Fruit fly (Drosophila melanogaster) whole organism, embryonic: ENCODE results near the gene Cbp20.

ENCODE experiments used
- Adf1 ChIP-seq: fragments of 200-800 bp; sonication (Bioruptor generic); IDR thresholded peaks from 2 replicates; pipeline ENCODE4 v1.3.6; 2022; ENCODE audit warnings: missing biosample characterization, missing genetic modification characterization
- Aef1 ChIP-seq: fragments of 200-800 bp; sonication (Bioruptor generic); IDR thresholded peaks from 3 replicates; pipeline ENCODE4 v1.3.6; 2022; ENCODE audit warnings: missing biosample characterization, missing genetic modification characterization
- CG10274 ChIP-seq: fragments of 200-800 bp; sonication (Bioruptor generic); optimal IDR thresholded peaks from 3 replicates; lab custom pipeline; 2017; ENCODE audit warnings: missing biosample characterization, mild to moderate bottlenecking, missing genetic modification characterization
- CG10959 ChIP-seq: fragments of 200-800 bp; sonication (Bioruptor generic); IDR thresholded peaks from 2 replicates; pipeline ENCODE4 v1.3.6; 2022; ENCODE audit warnings: missing biosample characterization, missing genetic modification characterization
- CG10979 ChIP-seq: fragments of 200-800 bp; sonication (Bioruptor generic); optimal IDR thresholded peaks from 2 replicates; lab custom pipeline; 2018; ENCODE audit warnings: missing biosample characterization, mild to moderate bottlenecking, missing genetic modification characterization, moderate library complexity
- CG13775 ChIP-seq: fragments of 200-800 bp; sonication (Bioruptor generic); optimal IDR thresholded peaks from 3 replicates; lab custom pipeline; 2017; ENCODE audit warnings: missing biosample characterization, mild to moderate bottlenecking, missing genetic modification characterization
- CG14050 ChIP-seq: fragments of 200-800 bp; sonication (Bioruptor generic); IDR thresholded peaks from 3 replicates; pipeline ENCODE4 v1.3.6; 2022; ENCODE audit warnings: missing biosample characterization, missing genetic modification characterization
- CG14441 ChIP-seq: fragments of 200-800 bp; sonication (Bioruptor generic); IDR thresholded peaks from 2 replicates; pipeline ENCODE4 v1.3.6; 2022; ENCODE audit warnings: missing biosample characterization, missing genetic modification characterization
- CG16863 ChIP-seq: fragments of 200-800 bp; sonication (Bioruptor generic); optimal IDR thresholded peaks from 3 replicates; lab custom pipeline; 2016; ENCODE audit warnings: missing biosample characterization, missing genetic modification characterization
- CG17568 ChIP-seq: fragments of 200-800 bp; sonication (Bioruptor generic); optimal IDR thresholded peaks from 2 replicates; lab custom pipeline; 2018; ENCODE audit warnings: missing biosample characterization, mild to moderate bottlenecking, missing genetic modification characterization, moderate library complexity
- CG17612 ChIP-seq: fragments of 200-800 bp; sonication (Bioruptor generic); IDR thresholded peaks from 2 replicates; pipeline ENCODE4 v1.3.6; 2022; ENCODE audit warnings: missing biosample characterization, missing genetic modification characterization
- CG17912 ChIP-seq: fragments of 200-800 bp; sonication (Bioruptor generic); optimal IDR thresholded peaks from 2 replicates; lab custom pipeline; 2018; ENCODE audit warnings: missing biosample characterization, mild to moderate bottlenecking, missing genetic modification characterization
- CG18262 ChIP-seq: fragments of 200-800 bp; optimal IDR thresholded peaks from 3 replicates; lab custom pipeline; 2019; ENCODE audit warnings: missing biosample characterization, mild to moderate bottlenecking, missing genetic modification characterization, moderate library complexity
- CG31441 ChIP-seq: fragments of 200-800 bp; sonication (Bioruptor generic); IDR thresholded peaks from 2 replicates; pipeline ENCODE4 v1.3.6; 2022; ENCODE audit warnings: missing biosample characterization, missing genetic modification characterization
- CG32772 ChIP-seq: fragments of 200-800 bp; sonication (Bioruptor generic); IDR thresholded peaks from 2 replicates; pipeline ENCODE4 v1.3.6; 2022; ENCODE audit warnings: missing biosample characterization, missing genetic modification characterization
- CG3281 ChIP-seq: fragments of 200-800 bp; sonication (Bioruptor generic); optimal IDR thresholded peaks from 3 replicates; lab custom pipeline; 2017; ENCODE audit warnings: missing biosample characterization, mild to moderate bottlenecking, missing genetic modification characterization
- CG4360 ChIP-seq: fragments of 200-800 bp; sonication (Bioruptor generic); IDR thresholded peaks from 2 replicates; pipeline ENCODE4 v1.3.6; 2022; ENCODE audit warnings: missing biosample characterization, missing genetic modification characterization
- CG8290 ChIP-seq, 3 experiments: fragments of 200-800 bp; sonication (Bioruptor generic); optimal IDR thresholded peaks; 2 replicates each; lab custom pipeline; 2016 to 2019; ENCODE audit warnings: missing biosample characterization in 3 of 3, missing genetic modification characterization in 3 of 3, mild to moderate bottlenecking in 2 of 3, moderate library complexity in 1 of 3
- CG8944 ChIP-seq: fragments of 200-800 bp; sonication (Bioruptor generic); optimal IDR thresholded peaks from 3 replicates; lab custom pipeline; 2016; ENCODE audit warnings: missing biosample characterization, missing genetic modification characterization
- CG9727 ChIP-seq: fragments of 200-800 bp; sonication (Bioruptor generic); optimal IDR thresholded peaks from 3 replicates; lab custom pipeline; 2017; ENCODE audit warnings: missing biosample characterization, mild to moderate bottlenecking, missing genetic modification characterization
- CG9932 ChIP-seq: fragments of 200-800 bp; sonication (Bioruptor generic); IDR thresholded peaks from 2 replicates; pipeline ENCODE4 v1.3.6; 2022; ENCODE audit warnings: missing biosample characterization, missing genetic modification characterization
- CoRest ChIP-seq: fragments of 200-800 bp; sonication (Bioruptor generic); optimal IDR thresholded peaks from 3 replicates; lab custom pipeline; 2018; ENCODE audit warnings: missing biosample characterization, mild to moderate bottlenecking, missing genetic modification characterization, moderate library complexity
- GATAe ChIP-seq: fragments of 200-800 bp; sonication (Bioruptor generic); conservative IDR thresholded peaks from 2 replicates; pipeline ENCODE4 v1.3.6; 2022; ENCODE audit warnings: missing biosample characterization, missing genetic modification characterization
- Hr51 ChIP-seq, 2 experiments: fragments of 200-800 bp; sonication (Bioruptor generic); optimal IDR thresholded peaks; 2 replicates in 1 of 2; 3 replicates in 1 of 2; lab custom pipeline; 2016 to 2018; ENCODE audit warnings: missing biosample characterization in 2 of 2, missing genetic modification characterization in 2 of 2, mild to moderate bottlenecking in 1 of 2, moderate library complexity in 1 of 2
- Kr ChIP-seq: fragments of 200-800 bp; sonication (Bioruptor generic); optimal IDR thresholded peaks from 2 replicates; lab custom pipeline; 2017; ENCODE audit warnings: missing biosample characterization, mild to moderate bottlenecking, missing genetic modification characterization
- Side ChIP-seq: fragments of 200-800 bp; sonication (Bioruptor generic); optimal IDR thresholded peaks from 2 replicates; lab custom pipeline; 2016; ENCODE audit warnings: missing biosample characterization, missing genetic modification characterization
- Ssrp ChIP-seq: fragments of 200-800 bp; sonication (Bioruptor generic); optimal IDR thresholded peaks from 2 replicates; lab custom pipeline; 2018; ENCODE audit warnings: missing biosample characterization, mild to moderate bottlenecking, missing genetic modification characterization, moderate library complexity
- Trl ChIP-seq, 3 experiments: fragments of >200 bp in 2 of 3; fragments of 200-800 bp in 1 of 3; sonication (Bioruptor generic) in 1 of 3; optimal IDR thresholded peaks; 2 replicates in 1 of 3; 3 replicates in 2 of 3; lab custom pipeline; 2016 to 2017; ENCODE audit warnings: missing biosample characterization in 1 of 3, missing genetic modification characterization in 1 of 3
- abd-A ChIP-seq: fragments of 200-800 bp; sonication (Bioruptor generic); optimal IDR thresholded peaks from 3 replicates; lab custom pipeline; 2019; ENCODE audit warnings: missing biosample characterization, mild to moderate bottlenecking, missing genetic modification characterization, moderate library complexity
- ase ChIP-seq: fragments of 200-800 bp; sonication (Bioruptor generic); IDR thresholded peaks from 3 replicates; pipeline ENCODE4 v1.3.6; 2022; ENCODE audit warnings: missing biosample characterization, missing genetic modification characterization
- bbx ChIP-seq: fragments of 200-800 bp; sonication (Bioruptor generic); IDR thresholded peaks from 2 replicates; pipeline ENCODE4 v1.3.6; 2022; ENCODE audit warnings: missing biosample characterization, missing genetic modification characterization; ENCODE audit not compliant: partially characterized antibody
- cas ChIP-seq: fragments of 200-800 bp; sonication (Bioruptor generic); IDR thresholded peaks from 2 replicates; pipeline ENCODE4 v1.3.6; 2022; ENCODE audit warnings: missing biosample characterization, missing genetic modification characterization
- caup ChIP-seq: fragments of 200-800 bp; sonication (Bioruptor generic); optimal IDR thresholded peaks from 3 replicates; lab custom pipeline; 2017; ENCODE audit warnings: missing biosample characterization, mild to moderate bottlenecking, missing genetic modification characterization, moderate library complexity; ENCODE audit not compliant: severe bottlenecking
- chm ChIP-seq: fragments of 200-800 bp; sonication (Bioruptor generic); IDR thresholded peaks from 2 replicates; pipeline ENCODE4 v1.3.6; 2022; ENCODE audit warnings: missing biosample characterization, missing genetic modification characterization
- exex ChIP-seq: fragments of 200-800 bp; sonication (Bioruptor generic); optimal IDR thresholded peaks from 4 replicates; lab custom pipeline; 2018; ENCODE audit warnings: missing biosample characterization, mild to moderate bottlenecking, missing genetic modification characterization, moderate library complexity
- her ChIP-seq: fragments of 200-800 bp; sonication (Bioruptor generic); optimal IDR thresholded peaks from 2 replicates; lab custom pipeline; 2016; ENCODE audit warnings: missing biosample characterization, missing genetic modification characterization
- insv ChIP-seq, 2 experiments: fragments of 200-800 bp; sonication (Bioruptor generic); optimal IDR thresholded peaks; 3 replicates each; lab custom pipeline; 2016 to 2018; ENCODE audit warnings: missing biosample characterization in 2 of 2, missing genetic modification characterization in 2 of 2
- jing ChIP-seq: fragments of 200-800 bp; sonication (Bioruptor generic); optimal IDR thresholded peaks from 2 replicates; lab custom pipeline; 2018; ENCODE audit warnings: missing biosample characterization, mild to moderate bottlenecking, missing genetic modification characterization
- mam ChIP-seq: fragments of 200-800 bp; sonication (Bioruptor generic); optimal IDR thresholded peaks from 3 replicates; lab custom pipeline; 2016; ENCODE audit warnings: missing biosample characterization, missing genetic modification characterization
- onecut ChIP-seq: fragments of 200-800 bp; sonication (Bioruptor generic); IDR thresholded peaks from 2 replicates; pipeline ENCODE4 v1.3.6; 2022; ENCODE audit warnings: missing biosample characterization, missing genetic modification characterization
- p53 ChIP-seq: fragments of 200-800 bp; sonication (Bioruptor generic); optimal IDR thresholded peaks from 2 replicates; lab custom pipeline; 2016; ENCODE audit warnings: missing biosample characterization, missing genetic modification characterization
- pita ChIP-seq: fragments of 200-800 bp; sonication (Bioruptor generic); optimal IDR thresholded peaks from 2 replicates; lab custom pipeline; 2017; ENCODE audit warnings: missing biosample characterization, mild to moderate bottlenecking, missing genetic modification characterization
- pum ChIP-seq: fragments of 200-800 bp; sonication (Bioruptor generic); optimal IDR thresholded peaks from 2 replicates; lab custom pipeline; 2016; ENCODE audit warnings: missing biosample characterization, missing genetic modification characterization
- rib ChIP-seq: fragments of 200-800 bp; sonication (Bioruptor generic); IDR thresholded peaks from 2 replicates; pipeline ENCODE4 v1.3.6; 2022; ENCODE audit warnings: missing biosample characterization, missing genetic modification characterization
- sc ChIP-seq, 3 experiments: fragments of >200 bp in 2 of 3; fragments of 200-800 bp in 1 of 3; sonication (Bioruptor generic) in 1 of 3; optimal IDR thresholded peaks; 2 replicates in 2 of 3; 3 replicates in 1 of 3; lab custom pipeline; 2017; ENCODE audit warnings: mild to moderate bottlenecking in 1 of 3, missing biosample characterization in 1 of 3, missing genetic modification characterization in 1 of 3, missing genetic modification reagents in 1 of 3
- slou ChIP-seq: fragments of 200-800 bp; sonication (Bioruptor generic); optimal IDR thresholded peaks from 3 replicates; lab custom pipeline; 2016; ENCODE audit warnings: missing biosample characterization, missing genetic modification characterization
- ttk ChIP-seq: fragments of 200-800 bp; sonication (Bioruptor generic); IDR thresholded peaks from 2 replicates; pipeline ENCODE4 v2.1.2; 2022; ENCODE audit warnings: missing biosample characterization, missing genetic modification characterization
- twi ChIP-seq: fragments of 200-800 bp; optimal IDR thresholded peaks from 2 replicates; lab custom pipeline; 2019; ENCODE audit warnings: missing biosample characterization, mild to moderate bottlenecking, missing genetic modification characterization, moderate library complexity
- zen ChIP-seq: fragments of 200-800 bp; sonication (Bioruptor generic); optimal IDR thresholded peaks from 3 replicates; lab custom pipeline; 2018; ENCODE audit warnings: missing biosample characterization, mild to moderate bottlenecking, missing genetic modification characterization, moderate library complexity

Gene Cbp20

DNA sequence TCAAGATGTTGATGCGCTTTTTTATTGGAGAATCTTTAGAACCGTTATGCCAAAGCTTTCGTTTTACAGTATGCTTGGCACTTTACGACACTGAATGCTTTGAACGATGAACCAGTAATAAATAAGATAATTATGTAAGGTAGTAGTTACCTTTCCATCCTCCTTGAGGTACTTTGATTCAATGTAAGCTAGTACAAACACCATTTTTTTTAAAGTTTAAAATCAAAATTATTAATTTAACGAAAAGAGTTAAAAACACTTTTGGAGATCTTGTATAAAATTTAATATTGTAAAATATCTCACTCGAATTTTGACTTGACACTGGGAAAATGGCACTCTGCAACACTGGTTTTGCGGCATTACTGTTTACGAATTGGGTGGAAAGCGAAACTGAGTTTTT is 20.9 kb downstream of the Cbp20 start, which contains the start of the genes Arp5 and CG7208 (continued):
- TF ChIP-seq CG10274 (GFP tag; lab: Kevin White, UChicago) (no peak), CG18262 (tag; lab: Kevin White, UChicago) (peak; percentile 71), p53 (no peak), Kr (GFP tag; lab: Kevin White, UChicago) (no peak), rib (GFP tag; lab: Robert Waterston, UW) (no peak), bbx (GFP tag; lab: Robert Waterston, UW) (0 out of 2 replicates have a peak, but pooled peaks have one; percentile 12), chm (no peak), Adf1 (GFP tag; lab: Robert Waterston, UW) (peak; percentile 39), CoRest (tag; lab: Kevin White, UChicago) (peak; percentile 86), Aef1 (GFP tag; lab: Robert Waterston, UW) (peak; percentile 44), pum (GFP tag; lab: Kevin White, UChicago) (peak; percentile 48), CG10979 (tag; lab: Kevin White, UChicago) (peak; percentile 53), twi (tag; lab: Kevin White, UChicago) (peak; percentile 37), exex (tag; lab: Kevin White, UChicago) (no peak), slou (GFP tag; lab: Kevin White, UChicago) (peak; percentile 42), Hr51 (GFP tag; optimal IDR thresholded peaks at IDR 0.05; lab: Kevin White, UChicago) (peak in 1 of 2 experiments; percentile 44), CG32772 (GFP tag; lab: Robert Waterston, UW) (no peak), abd-A (tag; lab: Kevin White, UChicago) (no peak), CG16863 (GFP tag; lab: Kevin White, UChicago) (peak; percentile 30), CG17568 (no peak), insv (GFP tag; optimal IDR thresholded peaks at IDR 0.05; lab: Kevin White, UChicago) (peak in 1 of 2 experiments; percentile 20), Trl (optimal IDR thresholded peaks at IDR 0.05; lab: Kevin White, UChicago) (no peak), Trl (GFP tag; optimal IDR thresholded peaks at IDR 0.05; lab: Kevin White, UChicago) (peak; percentile 46), CG9727 (GFP tag; lab: Kevin White, UChicago) (peak; percentile 64), ttk (GFP tag; lab: Robert Waterston, UW) (no peak), Ssrp (tag; lab: Kevin White, UChicago) (peak; percentile 56), CG14441 (GFP tag; lab: Robert Waterston, UW) (peak; percentile 45; the same call in 1 of the 2 replicates), her (GFP tag; lab: Kevin White, UChicago) (peak; percentile 8), CG4360 (GFP tag; lab: Robert Waterston, UW) (no peak), sc (optimal IDR thresholded peaks at IDR 0.05; lab: Kevin White, UChicago) (no peak), sc (GFP tag; optimal IDR thresholded peaks at IDR 0.05; lab: Kevin White, UChicago) (peak; percentile 47), CG3281 (GFP tag; lab: Kevin White, UChicago) (peak; percentile 73), mam (GFP tag; lab: Kevin White, UChicago) (peak; percentile 70), CG8944 (GFP tag; lab: Kevin White, UChicago) (peak; percentile 13), CG10959 (GFP tag; lab: Robert Waterston, UW) (no peak), GATAe (no peak), CG17612 (GFP tag; lab: Robert Waterston, UW) (no peak), jing (no peak), caup (GFP tag; lab: Kevin White, UChicago) (peak; percentile 64), pita (GFP tag; lab: Kevin White, UChicago) (no peak), onecut (GFP tag; lab: Robert Waterston, UW) (no peak), ase (peak; percentile 8; the same call in 1 of the 3 replicates), cas (GFP tag; lab: Robert Waterston, UW) (0 out of 2 replicates have a peak, but pooled peaks have one; percentile 36), CG17912 (GFP tag; lab: Kevin White, UChicago) (no peak), zen (tag; lab: Kevin White, UChicago) (peak; percentile 57), CG9932 (GFP tag; lab: Robert Waterston, UW) (peak; percentile 88), CG13775 (peak; percentile 78), Side (GFP tag; lab: Kevin White, UChicago) (peak; percentile 38), CG8290 (GFP tag; optimal IDR thresholded peaks at IDR 0.05; lab: Kevin White, UChicago) (peak; percentile 66), CG8290 (tag; optimal IDR thresholded peaks at IDR 0.05; lab: Kevin White, UChicago) (peak in 1 of 2 experiments; percentile 34), CG31441 (GFP tag; lab: Robert Waterston, UW) (peak; percentile 73), CG14050 (0 out of 3 replicates have a peak, but pooled peaks have one; percentile 13)
